Fruit fly (Drosophila melanogaster) whole organism, embryonic: ENCODE measurements around the gene CG33695.

Source experiments
- ATbp ChIP-seq: fragments of 200-800 bp; sonication (Bioruptor generic); optimal IDR thresholded peaks from 2 replicates; lab custom pipeline; 2017; ENCODE audit warnings: missing biosample characterization, mild to moderate bottlenecking, missing genetic modification characterization, missing genetic modification reagents
- B-H2 ChIP-seq: fragments of 200-800 bp; sonication (Bioruptor generic); optimal IDR thresholded peaks from 2 replicates; lab custom pipeline; 2018; ENCODE audit warnings: missing biosample characterization, mild to moderate bottlenecking, missing genetic modification characterization
- Bteb2 ChIP-seq: fragments of 200-800 bp; sonication (Bioruptor generic); optimal IDR thresholded peaks from 2 replicates; lab custom pipeline; 2016; ENCODE audit warnings: missing biosample characterization, missing genetic modification characterization
- CG11247 ChIP-seq: fragments of 200-800 bp; sonication (Bioruptor generic); IDR thresholded peaks from 2 replicates; pipeline ENCODE4 v1.3.6; 2022; ENCODE audit warnings: missing biosample characterization, missing genetic modification characterization
- CG12071 ChIP-seq: fragments of 200-800 bp; sonication (Bioruptor generic); optimal IDR thresholded peaks from 3 replicates; lab custom pipeline; 2018; ENCODE audit warnings: missing biosample characterization, mild to moderate bottlenecking, missing genetic modification characterization
- CG12155 ChIP-seq: fragments of 200-800 bp; sonication (Bioruptor generic); optimal IDR thresholded peaks from 3 replicates; lab custom pipeline; 2016; ENCODE audit warnings: missing biosample characterization, missing genetic modification characterization
- CG15011 ChIP-seq: fragments of 200-800 bp; sonication (Bioruptor generic); optimal IDR thresholded peaks from 3 replicates; lab custom pipeline; 2018; ENCODE audit warnings: missing biosample characterization, mild to moderate bottlenecking, missing genetic modification characterization
- CG17328 ChIP-seq: fragments of 200-800 bp; sonication (Bioruptor generic); IDR thresholded peaks from 2 replicates; pipeline ENCODE4 v1.3.6; 2022; ENCODE audit warnings: missing biosample characterization, missing genetic modification characterization
- CG17385 ChIP-seq: fragments of 200-800 bp; sonication (Bioruptor generic); optimal IDR thresholded peaks from 3 replicates; lab custom pipeline; 2018; ENCODE audit warnings: missing biosample characterization, mild to moderate bottlenecking, missing genetic modification characterization
- CG18599 ChIP-seq: fragments of 200-800 bp; sonication (Bioruptor generic); optimal IDR thresholded peaks from 3 replicates; lab custom pipeline; 2017; ENCODE audit warnings: missing biosample characterization, missing genetic modification characterization, mild to moderate bottlenecking, moderate library complexity, missing genetic modification reagents
- CG4424 ChIP-seq: fragments of 200-800 bp; sonication (Bioruptor generic); optimal IDR thresholded peaks from 3 replicates; lab custom pipeline; 2016; ENCODE audit warnings: missing biosample characterization, missing genetic modification characterization
- CG4730 ChIP-seq: fragments of 200-800 bp; sonication (Bioruptor generic); IDR thresholded peaks from 2 replicates; pipeline ENCODE4 v1.3.6; 2022; ENCODE audit warnings: missing biosample characterization, missing genetic modification characterization
- CG4820 ChIP-seq: fragments of 200-800 bp; sonication (Bioruptor generic); optimal IDR thresholded peaks from 3 replicates; lab custom pipeline; 2016; ENCODE audit warnings: missing biosample characterization, missing genetic modification characterization
- CG6272 ChIP-seq: fragments of 200-800 bp; sonication (Bioruptor generic); IDR thresholded peaks from 2 replicates; pipeline ENCODE4 v1.3.6; 2022; ENCODE audit warnings: missing biosample characterization, missing genetic modification characterization
- CG6654 ChIP-seq: fragments of 200-800 bp; sonication (Bioruptor generic); optimal IDR thresholded peaks from 2 replicates; lab custom pipeline; 2017; ENCODE audit warnings: missing biosample characterization, mild to moderate bottlenecking, missing genetic modification characterization
- CG6683 ChIP-seq: fragments of 200-800 bp; sonication (Bioruptor generic); optimal IDR thresholded peaks from 2 replicates; lab custom pipeline; 2017; ENCODE audit warnings: missing biosample characterization, mild to moderate bottlenecking, missing genetic modification characterization, missing genetic modification reagents
- CG7839 ChIP-seq: fragments of 200-800 bp; sonication (Bioruptor generic); optimal IDR thresholded peaks from 3 replicates; lab custom pipeline; 2018; ENCODE audit warnings: missing biosample characterization, mild to moderate bottlenecking, missing genetic modification characterization, moderate library complexity
- CG8944 ChIP-seq: fragments of 200-800 bp; sonication (Bioruptor generic); optimal IDR thresholded peaks from 3 replicates; lab custom pipeline; 2016; ENCODE audit warnings: missing biosample characterization, missing genetic modification characterization
- CG9215 ChIP-seq: fragments of 200-800 bp; sonication (Bioruptor generic); IDR thresholded peaks from 2 replicates; pipeline ENCODE4 v1.3.6; 2022; ENCODE audit warnings: missing biosample characterization, missing genetic modification characterization
- CTCF ChIP-seq: fragments of 200-800 bp; sonication (Bioruptor generic); optimal IDR thresholded peaks from 2 replicates; lab custom pipeline; 2017; ENCODE audit warnings: missing biosample characterization, mild to moderate bottlenecking, missing genetic modification characterization, moderate library complexity
- CoRest ChIP-seq: fragments of 200-800 bp; sonication (Bioruptor generic); optimal IDR thresholded peaks from 3 replicates; lab custom pipeline; 2018; ENCODE audit warnings: missing biosample characterization, mild to moderate bottlenecking, missing genetic modification characterization, moderate library complexity
- D19A ChIP-seq: fragments of 200-800 bp; optimal IDR thresholded peaks from 3 replicates; lab custom pipeline; 2019; ENCODE audit warnings: missing biosample characterization, mild to moderate bottlenecking, missing genetic modification characterization, moderate library complexity
- Dfd ChIP-seq, 2 experiments: fragments of >200 bp; optimal IDR thresholded peaks; 2 replicates each; lab custom pipeline; 2017; ENCODE audit warnings: missing biosample characterization in 2 of 2, missing genetic modification characterization in 2 of 2
- Dip2 ChIP-seq: fragments of 200-800 bp; sonication (Bioruptor generic); IDR thresholded peaks from 2 replicates; pipeline ENCODE4 v1.3.6; 2022; ENCODE audit warnings: missing biosample characterization, missing genetic modification characterization
- Dip3 ChIP-seq: fragments of 200-800 bp; sonication (Bioruptor generic); optimal IDR thresholded peaks from 3 replicates; lab custom pipeline; 2016; ENCODE audit warnings: missing biosample characterization, missing genetic modification characterization
- Dref ChIP-seq: fragments of 200-800 bp; sonication (Bioruptor generic); IDR thresholded peaks from 2 replicates; pipeline ENCODE4 v1.3.6; 2022; ENCODE audit warnings: missing biosample characterization, missing genetic modification characterization
- Ets65A ChIP-seq: fragments of 200-800 bp; sonication (Bioruptor generic); peaks from one replicate; lab custom pipeline; 2016; ENCODE audit warnings: missing biosample characterization, missing genetic modification characterization
- Hand ChIP-seq: fragments of 200-800 bp; sonication (Bioruptor generic); optimal IDR thresholded peaks from 2 replicates; lab custom pipeline; 2017; ENCODE audit warnings: mild to moderate bottlenecking, missing biosample characterization, missing genetic modification reagents, missing genetic modification characterization
- HmgD ChIP-seq: fragments of 200-800 bp; sonication (Bioruptor generic); optimal IDR thresholded peaks from 3 replicates; lab custom pipeline; 2016; ENCODE audit warnings: missing biosample characterization, missing genetic modification characterization
- Hr78 ChIP-seq, 2 experiments: fragments of 200-800 bp in 1 of 2; fragments of >200 bp in 1 of 2; sonication (Bioruptor generic) in 1 of 2; optimal IDR thresholded peaks; 2 replicates each; lab custom pipeline; 2017 to 2019; ENCODE audit warnings: missing biosample characterization in 2 of 2, missing genetic modification characterization in 2 of 2, mild to moderate bottlenecking in 1 of 2, moderate library complexity in 1 of 2
- Lhr ChIP-seq: fragments of 200-800 bp; sonication (Bioruptor generic); optimal IDR thresholded peaks from 3 replicates; lab custom pipeline; 2017; ENCODE audit warnings: mild to moderate bottlenecking, missing biosample characterization, missing genetic modification reagents, missing genetic modification characterization
- MTF-1 ChIP-seq: fragments of 200-800 bp; sonication (Bioruptor generic); optimal IDR thresholded peaks from 2 replicates; lab custom pipeline; 2018; ENCODE audit warnings: missing biosample characterization, mild to moderate bottlenecking, missing genetic modification characterization, borderline replicate concordance
- Opbp ChIP-seq: fragments of 200-800 bp; sonication (Bioruptor generic); IDR thresholded peaks from 3 replicates; pipeline ENCODE4 v1.3.6; 2022; ENCODE audit warnings: missing biosample characterization, missing genetic modification characterization; ENCODE audit not compliant: partially characterized antibody
- Poxn ChIP-seq: fragments of 200-800 bp; sonication (Bioruptor generic); IDR thresholded peaks from 2 replicates; pipeline ENCODE4 v1.3.6; 2022; ENCODE audit warnings: missing biosample characterization, missing genetic modification characterization
- Sox102F ChIP-seq: fragments of 200-800 bp; sonication (Bioruptor generic); optimal IDR thresholded peaks from 2 replicates; lab custom pipeline; 2018; ENCODE audit warnings: missing biosample characterization, mild to moderate bottlenecking, missing genetic modification characterization, moderate library complexity
- Stat92E ChIP-seq, 3 experiments: fragments of >200 bp in 2 of 3; fragments of 200-800 bp in 1 of 3; sonication (Bioruptor generic) in 1 of 3; optimal IDR thresholded peaks; 2 replicates each; lab custom pipeline; 2017 to 2019; ENCODE audit warnings: missing biosample characterization in 3 of 3, missing genetic modification characterization in 3 of 3, mild to moderate bottlenecking in 1 of 3, moderate library complexity in 1 of 3
- Tbp ChIP-seq: fragments of >200 bp; optimal IDR thresholded peaks from 2 replicates; lab custom pipeline; 2018; ENCODE audit warnings: missing biosample characterization, missing genetic modification characterization
- ara ChIP-seq: fragments of 200-800 bp; sonication (Bioruptor generic); IDR thresholded peaks from 2 replicates; pipeline ENCODE4 v1.3.6; 2022; ENCODE audit warnings: missing biosample characterization, missing genetic modification characterization
- ase ChIP-seq: fragments of 200-800 bp; sonication (Bioruptor generic); IDR thresholded peaks from 3 replicates; pipeline ENCODE4 v1.3.6; 2022; ENCODE audit warnings: missing biosample characterization, missing genetic modification characterization
- insv ChIP-seq, 2 experiments: fragments of 200-800 bp; sonication (Bioruptor generic); optimal IDR thresholded peaks; 3 replicates each; lab custom pipeline; 2016 to 2018; ENCODE audit warnings: missing biosample characterization in 2 of 2, missing genetic modification characterization in 2 of 2
- nom ChIP-seq: fragments of 200-800 bp; sonication (Bioruptor generic); optimal IDR thresholded peaks from 2 replicates; lab custom pipeline; 2017; ENCODE audit warnings: missing biosample characterization, missing genetic modification characterization, mild to moderate bottlenecking, moderate library complexity, missing genetic modification reagents
- odd ChIP-seq: fragments of 200-800 bp; sonication (Bioruptor generic); optimal IDR thresholded peaks from 2 replicates; lab custom pipeline; 2017; ENCODE audit warnings: missing biosample characterization, mild to moderate bottlenecking, missing genetic modification characterization
- sd ChIP-seq: fragments of 200-800 bp; sonication (Bioruptor generic); optimal IDR thresholded peaks from 3 replicates; lab custom pipeline; 2018; ENCODE audit warnings: missing biosample characterization, mild to moderate bottlenecking, missing genetic modification characterization, moderate library complexity
- seq ChIP-seq: fragments of 200-800 bp; sonication (Bioruptor generic); IDR thresholded peaks from 2 replicates; pipeline ENCODE4 v1.3.6; 2022; ENCODE audit warnings: missing biosample characterization, missing genetic modification characterization
- shn ChIP-seq: fragments of 200-800 bp; sonication (Bioruptor generic); optimal IDR thresholded peaks from 3 replicates; lab custom pipeline; 2016; ENCODE audit warnings: missing biosample characterization, missing genetic modification characterization
- ssp ChIP-seq: fragments of 200-800 bp; sonication (Bioruptor generic); IDR thresholded peaks from 2 replicates; pipeline ENCODE4 v1.3.6; 2022; ENCODE audit warnings: missing biosample characterization, missing genetic modification characterization
- trh ChIP-seq: fragments of 200-800 bp; sonication (Bioruptor generic); optimal IDR thresholded peaks from 2 replicates; lab custom pipeline; 2016; ENCODE audit warnings: missing biosample characterization, missing genetic modification characterization
- tup ChIP-seq: fragments of 200-800 bp; sonication (Bioruptor generic); optimal IDR thresholded peaks from 2 replicates; lab custom pipeline; 2016; ENCODE audit warnings: missing biosample characterization, mild to moderate bottlenecking, missing genetic modification characterization, moderate library complexity
- vvl ChIP-seq: fragments of 200-800 bp; sonication (Bioruptor generic); IDR thresholded peaks from 2 replicates; pipeline ENCODE4 v1.3.6; 2022; ENCODE audit warnings: missing biosample characterization, missing genetic modification characterization
- yki ChIP-seq: fragments of >200 bp; optimal IDR thresholded peaks from 3 replicates; lab custom pipeline; 2018

The CG33695 gene

DNA sequence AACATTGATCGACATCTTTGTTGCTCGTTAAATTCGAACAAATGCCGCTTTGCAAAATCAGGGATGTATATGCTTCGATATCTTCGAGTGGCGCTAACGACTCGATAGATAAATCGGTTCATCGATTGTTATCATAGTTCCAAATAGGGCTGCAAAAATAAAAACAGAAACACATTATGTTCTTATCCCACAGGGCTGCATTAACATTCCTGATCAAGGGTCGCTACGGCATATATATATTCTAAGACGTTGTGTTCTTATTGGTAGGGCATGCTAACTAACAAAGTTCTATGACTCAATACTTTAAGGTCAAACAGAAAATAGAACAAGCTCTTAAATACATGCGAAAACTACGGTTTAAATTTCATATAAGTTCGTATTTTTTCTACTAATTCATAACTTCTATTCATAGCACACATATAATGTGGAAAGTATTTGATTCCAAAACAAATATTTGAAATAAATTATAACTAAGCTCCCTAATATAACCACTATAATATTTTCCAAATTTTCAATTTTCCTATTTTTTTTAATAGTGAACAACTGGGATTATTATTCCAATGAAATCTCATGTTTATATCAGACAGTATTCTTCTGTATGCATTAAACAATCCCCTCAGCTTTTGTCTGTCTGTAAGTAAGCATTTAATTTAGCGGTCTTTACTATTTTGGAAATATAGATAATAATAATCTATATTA lies 8.7 kb upstream of the CG33695 start, which contains the start of gene cmet (continued):
- TF ChIP-seq CG6654 (GFP tag; lab: Kevin White, UChicago) (no peak), CG11247 (peak; percentile 48), CG8944 (GFP tag; lab: Kevin White, UChicago) (peak; percentile 50), CG18599 (GFP tag; lab: Kevin White, UChicago) (peak; percentile 20), Dip3 (GFP tag; lab: Kevin White, UChicago) (peak; percentile 39), sd (tag; lab: Kevin White, UChicago) (no peak), nom (GFP tag; lab: Kevin White, UChicago) (no peak), shn (GFP tag; lab: Kevin White, UChicago) (peak; percentile 51), yki (lab: Kevin White, UChicago) (no peak), seq (no peak), Sox102F (no peak), CG12155 (peak; percentile 28), CG9215 (GFP tag; lab: Robert Waterston, UW) (peak; percentile 48), CG15011 (no peak), ssp (GFP tag; lab: Robert Waterston, UW) (peak; percentile 96), tup (GFP tag; lab: Kevin White, UChicago) (no peak), CG4820 (GFP tag; lab: Kevin White, UChicago) (peak; percentile 60), HmgD (GFP tag; lab: Kevin White, UChicago) (peak; percentile 83), trh (GFP tag; lab: Kevin White, UChicago) (no peak), CTCF (GFP tag; lab: Kevin White, UChicago) (no peak), Bteb2 (GFP tag; lab: Kevin White, UChicago) (no peak), odd (GFP tag; lab: Kevin White, UChicago) (no peak), ara (GFP tag; lab: Robert Waterston, UW) (no peak; the same call in 1 of the 2 replicates), Dip2 (GFP tag; lab: Robert Waterston, UW) (no peak), Stat92E (GFP tag; optimal IDR thresholded peaks at IDR 0.05; lab: Kevin White, UChicago) (peak in 1 of 3 experiments; percentile 9), Tbp (GFP tag; lab: Kevin White, UChicago) (no peak), Lhr (peak; percentile 9), vvl (peak; percentile 72), CoRest (tag; lab: Kevin White, UChicago) (peak; percentile 74), CG7839 (tag; lab: Kevin White, UChicago) (no peak), CG17328 (peak; percentile 39; the same call in 1 of the 2 replicates), CG4730 (GFP tag; lab: Robert Waterston, UW) (no peak), Dref (GFP tag; lab: Robert Waterston, UW) (peak; percentile 98), CG12071 (GFP tag; lab: Kevin White, UChicago) (no peak), Hand (GFP tag; lab: Kevin White, UChicago) (no peak), CG17385 (GFP tag; lab: Kevin White, UChicago) (peak; percentile 1), Opbp (GFP tag; lab: Robert Waterston, UW) (peak; percentile 94), B-H2 (GFP tag; lab: Kevin White, UChicago) (peak; percentile 12), CG4424 (GFP tag; lab: Kevin White, UChicago) (peak; percentile 49), CG6683 (no peak), insv (GFP tag; optimal IDR thresholded peaks at IDR 0.05; lab: Kevin White, UChicago) (peak in 1 of 2 experiments; percentile 41), CG6272 (GFP tag; lab: Robert Waterston, UW) (peak; percentile 58; the same call in 1 of the 2 replicates), Dfd (GFP tag; optimal IDR thresholded peaks at IDR 0.05; lab: Kevin White, UChicago) (no peak), ATbp (no peak), MTF-1 (GFP tag; lab: Kevin White, UChicago) (no peak), Hr78 (GFP tag; optimal IDR thresholded peaks at IDR 0.05; lab: Kevin White, UChicago) (no peak), Poxn (no peak), Ets65A (peak; percentile 95), D19A (no peak), ase (GFP tag; lab: Robert Waterston, UW) (peak; percentile 33; the same call in 1 of the 3 replicates)
